ENCODE assay signal across 3 fruit fly cellular contexts in genomic region chrX:17836420-17836932, dm6.
TF ChIP-seq lines count a peak whose summit lies in the region.

No protein-coding gene starts in this region.

- TF ChIP-seq CTCF in whole organism, embryonic (GFP tag; optimal IDR thresholded peaks at IDR 0.05; lab: Kevin White, UChicago), result no peak

TF ChIP-seq in whole organism, embryonic, 481 proteins besides CTCF, POLR2A, EP300 and RAD21:
- TF ChIP-seq Drgx (GFP tag; IDR thresholded peaks at IDR 0.05; lab: Robert Waterston, UW), result 0 out of 2 replicates have a peak, but pooled peaks have one; percentile 9
- TF ChIP-seq sens (GFP tag; lab: Kevin White, UChicago), result peak; percentile 3
- no peak for TF ChIP-seq Deaf1 (tag; optimal IDR thresholded peaks at IDR 0.05; lab: Kevin White, UChicago)
- peak; percentile 72 for TF ChIP-seq vvl (GFP tag; IDR thresholded peaks at IDR 0.05; lab: Robert Waterston, UW)
- peak; percentile 6 for TF ChIP-seq Sox102F (GFP tag; optimal IDR thresholded peaks at IDR 0.05; lab: Kevin White, UChicago)
- TF ChIP-seq zf30C (GFP tag; optimal IDR thresholded peaks at IDR 0.05; lab: Kevin White, UChicago), result peak; percentile 42
- no peak for TF ChIP-seq emc (GFP tag; optimal IDR thresholded peaks at IDR 0.05; lab: Kevin White, UChicago)

TF ChIP-seq in whole organism, prepupa, 60 proteins besides CTCF, POLR2A, EP300 and RAD21 (continues in another document):
- TF ChIP-seq CG11762 (GFP tag; optimal IDR thresholded peaks at IDR 0.05; lab: Kevin White, UChicago; ENCODE audit: insufficient read depth), result no peak
- TF ChIP-seq CG8119 (GFP tag; IDR thresholded peaks at IDR 0.05; lab: Robert Waterston, UW), result 0 out of 3 replicates have a peak, but pooled peaks have one; percentile 23
- TF ChIP-seq salr (GFP tag; optimal IDR thresholded peaks at IDR 0.05; lab: Kevin White, UChicago), result no peak
- TF ChIP-seq Sox15 (GFP tag; optimal IDR thresholded peaks at IDR 0.05; lab: Kevin White, UChicago), result no peak
- TF ChIP-seq cyc (GFP tag; optimal IDR thresholded peaks at IDR 0.05; lab: Kevin White, UChicago), result no peak
- no peak for TF ChIP-seq Sox102F (GFP tag; optimal IDR thresholded peaks at IDR 0.05; lab: Kevin White, UChicago)
- no peak for TF ChIP-seq dac (GFP tag; optimal IDR thresholded peaks at IDR 0.05; lab: Kevin White, UChicago)
- TF ChIP-seq ss (GFP tag; optimal IDR thresholded peaks at IDR 0.05; lab: Kevin White, UChicago), result peak in 1 of 2 experiments; percentile 60
- TF ChIP-seq CG4318 (GFP tag; optimal IDR thresholded peaks at IDR 0.05; lab: Kevin White, UChicago), result no peak
- TF ChIP-seq Hr4 (GFP tag; optimal IDR thresholded peaks at IDR 0.05; lab: Kevin White, UChicago), result peak; percentile 21
- TF ChIP-seq pdm3 (GFP tag; optimal IDR thresholded peaks at IDR 0.05; lab: Kevin White, UChicago), result no peak
- TF ChIP-seq Lpt (GFP tag; optimal IDR thresholded peaks at IDR 0.05; lab: Kevin White, UChicago), result no peak
- TF ChIP-seq Ets96B (tag; optimal IDR thresholded peaks at IDR 0.05; lab: Kevin White, UChicago), result peak; percentile 39
- no peak for TF ChIP-seq Ets21C (GFP tag; optimal IDR thresholded peaks at IDR 0.05; lab: Kevin White, UChicago)
- peak; percentile 32 for TF ChIP-seq spab (GFP tag; optimal IDR thresholded peaks at IDR 0.05; lab: Kevin White, UChicago)
- peak; percentile 31; the same call in 1 of the 2 replicates for TF ChIP-seq CG15336 (GFP tag; IDR thresholded peaks at IDR 0.05; lab: Robert Waterston, UW)
- no peak for TF ChIP-seq Eip93F (GFP tag; optimal IDR thresholded peaks at IDR 0.05; lab: Kevin White, UChicago)
- no peak for TF ChIP-seq vri (GFP tag; optimal IDR thresholded peaks at IDR 0.05; lab: Kevin White, UChicago)
- no peak for TF ChIP-seq Hr39 (GFP tag; optimal IDR thresholded peaks at IDR 0.05; lab: Kevin White, UChicago)
- no peak for TF ChIP-seq CG6854 (GFP tag; optimal IDR thresholded peaks at IDR 0.05; lab: Kevin White, UChicago)
- TF ChIP-seq CG11294 (GFP tag; IDR thresholded peaks at IDR 0.05; lab: Robert Waterston, UW), result no peak
- TF ChIP-seq fkh (GFP tag; optimal IDR thresholded peaks at IDR 0.05; lab: Kevin White, UChicago), result no peak
- TF ChIP-seq topi (GFP tag; optimal IDR thresholded peaks at IDR 0.05; lab: Kevin White, UChicago), result no peak
- TF ChIP-seq CG10631 (GFP tag; optimal IDR thresholded peaks at IDR 0.05; lab: Kevin White, UChicago), result peak; percentile 22
- no peak for TF ChIP-seq CG1621 (tag; optimal IDR thresholded peaks at IDR 0.05; lab: Kevin White, UChicago)
- TF ChIP-seq Met (GFP tag; optimal IDR thresholded peaks at IDR 0.05; lab: Kevin White, UChicago), result no peak
- TF ChIP-seq OdsH (GFP tag; optimal IDR thresholded peaks at IDR 0.05; lab: Kevin White, UChicago), result peak; percentile 58
- no peak for TF ChIP-seq CG3919 (GFP tag; optimal IDR thresholded peaks at IDR 0.05; lab: Kevin White, UChicago)
- TF ChIP-seq Smox (GFP tag; optimal IDR thresholded peaks at IDR 0.05; lab: Kevin White, UChicago), result no peak
- no peak for TF ChIP-seq CG34406 (GFP tag; optimal IDR thresholded peaks at IDR 0.05; lab: Kevin White, UChicago)
- TF ChIP-seq CG3032 (tag; optimal IDR thresholded peaks at IDR 0.05; lab: Kevin White, UChicago), result peak; percentile 45
- TF ChIP-seq fd59A (GFP tag; optimal IDR thresholded peaks at IDR 0.05; lab: Kevin White, UChicago), result peak; percentile 23
- TF ChIP-seq Gug (GFP tag; IDR thresholded peaks at IDR 0.05; lab: Robert Waterston, UW), result no peak
- no peak for TF ChIP-seq CG6792 (GFP tag; optimal IDR thresholded peaks at IDR 0.05; lab: Kevin White, UChicago)
- TF ChIP-seq svp (GFP tag; lab: Kevin White, UChicago), result no peak
- TF ChIP-seq CG7368 (GFP tag; optimal IDR thresholded peaks at IDR 0.05; lab: Kevin White, UChicago), result no peak
- TF ChIP-seq achi (GFP tag; optimal IDR thresholded peaks at IDR 0.05; lab: Kevin White, UChicago), result no peak
- no peak for TF ChIP-seq CG31627 (GFP tag; optimal IDR thresholded peaks at IDR 0.05; lab: Kevin White, UChicago)
- TF ChIP-seq CG6163 (GFP tag; IDR thresholded peaks at IDR 0.05; lab: Robert Waterston, UW), result no peak; the same call in 2 of the 3 replicates
- peak; percentile 64 for TF ChIP-seq Eip78C (GFP tag; lab: Kevin White, UChicago)
- TF ChIP-seq fd85E (GFP tag; optimal IDR thresholded peaks at IDR 0.05; lab: Kevin White, UChicago), result no peak
- no peak for TF ChIP-seq Blimp-1 (GFP tag; optimal IDR thresholded peaks at IDR 0.05; lab: Kevin White, UChicago)
- TF ChIP-seq CG6808 (GFP tag; optimal IDR thresholded peaks at IDR 0.05; lab: Kevin White, UChicago), result peak; percentile 43
- TF ChIP-seq net (GFP tag; optimal IDR thresholded peaks at IDR 0.05; lab: Kevin White, UChicago), result no peak

TF ChIP-seq in whole organism, pupa, 21 proteins besides CTCF, POLR2A, EP300 and RAD21:
- peak; percentile 16 for TF ChIP-seq CG9948 (tag; optimal IDR thresholded peaks at IDR 0.05; lab: Kevin White, UChicago)
- TF ChIP-seq CG15710 (tag; optimal IDR thresholded peaks at IDR 0.05; lab: Kevin White, UChicago), result peak; percentile 42
- TF ChIP-seq CG34367 (tag; optimal IDR thresholded peaks at IDR 0.05; lab: Kevin White, UChicago), result peak; percentile 13
- TF ChIP-seq fd96Ca (GFP tag; IDR thresholded peaks at IDR 0.05; lab: Robert Waterston, UW), result no peak
- TF ChIP-seq CG4496 (GFP tag; IDR thresholded peaks at IDR 0.05; lab: Robert Waterston, UW), result no peak
- TF ChIP-seq gl (tag; optimal IDR thresholded peaks at IDR 0.05; lab: Kevin White, UChicago), result peak; percentile 0
- TF ChIP-seq CG10348 (GFP tag; IDR thresholded peaks at IDR 0.05; lab: Robert Waterston, UW), result no peak
- TF ChIP-seq CG8301 (tag; optimal IDR thresholded peaks at IDR 0.05; lab: Kevin White, UChicago), result peak; percentile 18
- peak; percentile 36 for TF ChIP-seq CG17806 (tag; optimal IDR thresholded peaks at IDR 0.05; lab: Kevin White, UChicago)
- no peak for TF ChIP-seq Ets98B (GFP tag; IDR thresholded peaks at IDR 0.05; lab: Robert Waterston, UW)
- TF ChIP-seq D1 (tag; optimal IDR thresholded peaks at IDR 0.05; lab: Kevin White, UChicago), result no peak
- no peak for TF ChIP-seq CG12605 (GFP tag; IDR thresholded peaks at IDR 0.05; lab: Robert Waterston, UW)
- TF ChIP-seq CG8159 (tag; optimal IDR thresholded peaks at IDR 0.05; lab: Kevin White, UChicago), result peak; percentile 46
- no peak for TF ChIP-seq Pif1B (GFP tag; optimal IDR thresholded peaks at IDR 0.05; lab: Kevin White, UChicago)
- TF ChIP-seq Pif1A (GFP tag; optimal IDR thresholded peaks at IDR 0.05; lab: Kevin White, UChicago), result no peak
- no peak for TF ChIP-seq CG13204 (GFP tag; optimal IDR thresholded peaks at IDR 0.05; lab: Kevin White, UChicago)
- no peak for TF ChIP-seq rn (GFP tag; IDR thresholded peaks at IDR 0.05; lab: Robert Waterston, UW)
- TF ChIP-seq Snoo (tag; optimal IDR thresholded peaks at IDR 0.05; lab: Kevin White, UChicago), result no peak
- no peak for TF ChIP-seq EcR (GFP tag; optimal IDR thresholded peaks at IDR 0.05; lab: Kevin White, UChicago)
- TF ChIP-seq CG32121 (GFP tag; IDR thresholded peaks at IDR 0.05; lab: Robert Waterston, UW), result no peak
- TF ChIP-seq CG14655 (GFP tag; optimal IDR thresholded peaks at IDR 0.05; lab: Kevin White, UChicago), result no peak

Comparison
In these comparisons a context has a peak if more than half of its experiments do, and no peak if none do; other contexts are left out.
1. Of the 7 proteins assayed by ChIP-seq in both whole organism, embryonic and whole organism, prepupa: peak only in whole organism, embryonic: Sox102F; only in whole organism, prepupa: none; in both: none; in neither: 6.